Worm (Caenorhabditis elegans) whole organism, L1 larva: Measurements from ENCODE around the gene cox-6B.

Experiments
- egl-27 ChIP-seq, 2 experiments: fragments of 150-350 bp in 1 of 2; sonication (generic microtip); optimal IDR thresholded peaks; 3 replicates each; lab custom pipeline; 2017 to 2018; ENCODE audit warnings: missing biosample characterization in 2 of 2, missing genetic modification characterization in 2 of 2, missing genetic modification reagents in 2 of 2
- fkh-8 ChIP-seq: sonication (generic microtip); optimal IDR thresholded peaks from 2 replicates; lab custom pipeline; 2016; ENCODE audit warnings: mild to moderate bottlenecking, missing genetic modification characterization, missing compliant biosample characterization
- mdl-1 ChIP-seq, 2 experiments: fragments of 150-350 bp; optimal IDR thresholded peaks; 2 replicates each; lab custom pipeline; 2014 to 2017; ENCODE audit warnings: missing biosample characterization in 2 of 2, missing genetic modification characterization in 2 of 2, inconsistent platforms in 1 of 2
- tbx-2 ChIP-seq: sonication (generic microtip); optimal IDR thresholded peaks from 2 replicates; lab custom pipeline; 2016; ENCODE audit warnings: missing genetic modification characterization, missing compliant biosample characterization

- TF ChIP-seq egl-27 (tag; optimal IDR thresholded peaks at IDR 0.05; lab: Kevin White, UChicago) = no peak
- no peak for TF ChIP-seq tbx-2 (tag; lab: Kevin White, UChicago)
- no peak for TF ChIP-seq fkh-8 (tag; lab: Kevin White, UChicago)
- TF ChIP-seq mdl-1 (tag; optimal IDR thresholded peaks at IDR 0.05; lab: Kevin White, UChicago) = no peak
Measured at ce11 chrIII:2675449-2675848, 24.0 kb upstream of the cox-6B start.
